Fruit fly (Drosophila melanogaster): ENCODE data around the gene PQBP1.
A peak's percentile ranks its signal among the peaks of the same experiment; 100 is the strongest.

Gene PQBP1

dm6 chr3R:25064907-25065841 lies at the start of gene PQBP1, which contains the start of gene veli:
Gene PQBP1 (plus strand): TSS chr3R:25065791.
Gene veli (minus strand): TSS chr3R:25065591.
- TF ChIP-seq dan (GFP tag; IDR thresholded peaks at IDR 0.05) (no peak), gcm2 (GFP tag; optimal IDR thresholded peaks at IDR 0.05) (no peak), schlank (tag; optimal IDR thresholded peaks at IDR 0.05) (no peak), MESR4 (GFP tag; optimal IDR thresholded peaks at IDR 0.05) (peak; percentile 69), CG12659 (GFP tag; optimal IDR thresholded peaks at IDR 0.05) (peak; percentile 37), usp (GFP tag; optimal IDR thresholded peaks at IDR 0.05) (no peak), YL-1 (GFP tag; optimal IDR thresholded peaks at IDR 0.05) (peak; percentile 12), CG10267 (tag; optimal IDR thresholded peaks at IDR 0.05) (peak; percentile 42), onecut (GFP tag; IDR thresholded peaks at IDR 0.05) (peak; percentile 61), bbx (GFP tag; IDR thresholded peaks at IDR 0.05; ENCODE audit: partially characterized antibody) (peak; percentile 17; the same call in 1 of the 2 replicates), CG11723 (GFP tag; optimal IDR thresholded peaks at IDR 0.05) (no peak), CG14710 (tag; optimal IDR thresholded peaks at IDR 0.05) (peak; percentile 50), Max (GFP tag; optimal IDR thresholded peaks at IDR 0.05) (no peak), phol (tag; optimal IDR thresholded peaks at IDR 0.05) (peak; percentile 3), MBD-R2 (GFP tag; IDR thresholded peaks at IDR 0.05) (peak; percentile 41), mld (GFP tag; IDR thresholded peaks at IDR 0.05; ENCODE audit: partially characterized antibody) (peak; percentile 12; the same call in 1 of the 3 replicates), aop (GFP tag; IDR thresholded peaks at IDR 0.05) (no peak), CG34422 (GFP tag; IDR thresholded peaks at IDR 0.05) (peak; percentile 6; the same call in 1 of the 3 replicates), pan (optimal IDR thresholded peaks at IDR 0.05) (no peak), pan (GFP tag; optimal IDR thresholded peaks at IDR 0.05 in 1 of 2, IDR thresholded peaks at IDR 0.05 in 1 of 2) (no peak), row (GFP tag; IDR thresholded peaks at IDR 0.05) (peak; percentile 73), stwl (tag; optimal IDR thresholded peaks at IDR 0.05) (peak; percentile 36), CG2116 (GFP tag; optimal IDR thresholded peaks at IDR 0.05) (peak; percentile 50), pfk (GFP tag; optimal IDR thresholded peaks at IDR 0.05) (no peak), pzg (GFP tag; optimal IDR thresholded peaks at IDR 0.05) (peak; percentile 20), BEAF-32 (GFP tag; optimal IDR thresholded peaks at IDR 0.05) (peak; percentile 4), disco-r (GFP tag; optimal IDR thresholded peaks at IDR 0.05) (no peak), CG13287 (GFP tag; IDR thresholded peaks at IDR 0.05; ENCODE audit: partially characterized antibody) (peak; percentile 30; the same call in 1 of the 2 replicates), CG4617 (GFP tag; optimal IDR thresholded peaks at IDR 0.05; ENCODE audit: borderline replicate concordance) (peak; percentile 50), odd (GFP tag; optimal IDR thresholded peaks at IDR 0.05) (no peak), amos (GFP tag; IDR thresholded peaks at IDR 0.05; ENCODE audit: partially characterized antibody) (0 out of 2 replicates have a peak, but pooled peaks have one; percentile 18), dysf (GFP tag; IDR thresholded peaks at IDR 0.05) (no peak), Ada2b (GFP tag; IDR thresholded peaks at IDR 0.05) (no peak), CG9797 (GFP tag; optimal IDR thresholded peaks at IDR 0.05) (peak; percentile 51), CG30020 (tag; optimal IDR thresholded peaks at IDR 0.05) (peak; percentile 50), gfzf (GFP tag; optimal IDR thresholded peaks at IDR 0.05) (peak; percentile 52), trem (tag; optimal IDR thresholded peaks at IDR 0.05) (peak; percentile 85), Dll (GFP tag; IDR thresholded peaks at IDR 0.05; ENCODE audit: partially characterized antibody) (peak; percentile 33; the same call in 2 of the 4 replicates), ems (GFP tag; optimal IDR thresholded peaks at IDR 0.05) (no peak), CG33213 (GFP tag; optimal IDR thresholded peaks at IDR 0.05) (no peak), PHDP (tag; optimal IDR thresholded peaks at IDR 0.05) (peak; percentile 37)

Data from whole organism, embryonic.